Comparison of ENCODE assay signal across 5 worm cellular contexts in genomic region chrIV:3874417-3874816, ce11.
TF ChIP-seq lines count a peak whose summit lies in the region.

No protein-coding gene starts in this region.

TF ChIP-seq in whole organism, L1 larva, 84 proteins besides CTCF, POLR2A, EP300 and RAD21 (continued from another document and continues in another):
- TF ChIP-seq nhr-19 (GFP tag; conservative IDR thresholded peaks at IDR 0.05; lab: Robert Waterston, UW) (no peak), nhr-71 (tag; optimal IDR thresholded peaks at IDR 0.05; lab: Kevin White, UChicago) (peak; percentile 50), mef-2 (tag; optimal IDR thresholded peaks at IDR 0.05; lab: Kevin White, UChicago) (no peak), unc-86 (tag; optimal IDR thresholded peaks at IDR 0.05; lab: Kevin White, UChicago) (no peak), lin-35 (GFP tag; optimal IDR thresholded peaks at IDR 0.05; lab: Kevin White, UChicago) (peak; percentile 17 to 41), ceh-90 (tag; optimal IDR thresholded peaks at IDR 0.05; lab: Kevin White, UChicago) (no peak), elt-3 (tag; optimal IDR thresholded peaks at IDR 0.05; lab: Kevin White, UChicago) (peak in 2 of 6 experiments; percentile 0 to 10), efl-3 (GFP tag; optimal IDR thresholded peaks at IDR 0.05; lab: Kevin White, UChicago) (no peak), aly-2 (tag; optimal IDR thresholded peaks at IDR 0.05; lab: Kevin White, UChicago) (peak; percentile 49), fkh-4 (tag; optimal IDR thresholded peaks at IDR 0.05; lab: Kevin White, UChicago; ENCODE audit: borderline replicate concordance) (no peak), unc-130 (tag; optimal IDR thresholded peaks at IDR 0.05; lab: Kevin White, UChicago) (no peak), lin-39 (tag; optimal IDR thresholded peaks at IDR 0.05; lab: Kevin White, UChicago) (no peak), nhr-12 (tag; optimal IDR thresholded peaks at IDR 0.05; lab: Kevin White, UChicago) (no peak), C04F5.9 (tag; optimal IDR thresholded peaks at IDR 0.05; lab: Kevin White, UChicago) (no peak), C34B4.2 (tag; optimal IDR thresholded peaks at IDR 0.05; lab: Kevin White, UChicago) (no peak), nhr-28 (tag; optimal IDR thresholded peaks at IDR 0.05; lab: Kevin White, UChicago) (no peak), grh-1 (GFP tag; IDR thresholded peaks at IDR 0.05; lab: Robert Waterston, UW) (no peak), nhr-90 (tag; optimal IDR thresholded peaks at IDR 0.05; lab: Kevin White, UChicago; ENCODE audit: poor library complexity) (peak; percentile 8), lir-3 (tag; optimal IDR thresholded peaks at IDR 0.05; lab: Kevin White, UChicago; ENCODE audit: poor library complexity) (no peak), hlh-17 (GFP tag; optimal IDR thresholded peaks at IDR 0.05; lab: Kevin White, UChicago; ENCODE audit: borderline replicate concordance) (no peak), swsn-7 (tag; optimal IDR thresholded peaks at IDR 0.05; lab: Kevin White, UChicago) (peak; percentile 10), Y116A8C.19 (tag; optimal IDR thresholded peaks at IDR 0.05; lab: Kevin White, UChicago; ENCODE audit: borderline replicate concordance) (no peak), alr-1 (tag; optimal IDR thresholded peaks at IDR 0.05; lab: Kevin White, UChicago; ENCODE audit: borderline replicate concordance) (no peak), irx-1 (tag; optimal IDR thresholded peaks at IDR 0.05; lab: Kevin White, UChicago) (no peak), pqm-1 (tag; optimal IDR thresholded peaks at IDR 0.05; lab: Kevin White, UChicago) (no peak), ztf-4 (tag; optimal IDR thresholded peaks at IDR 0.05; lab: Kevin White, UChicago) (no peak)

TF ChIP-seq in whole organism, L2 larva, 48 proteins besides CTCF, POLR2A, EP300 and RAD21 (continued from another document):
- no peak for TF ChIP-seq peb-1 (tag; optimal IDR thresholded peaks at IDR 0.05; lab: Kevin White, UChicago)
- TF ChIP-seq unc-39 (tag; optimal IDR thresholded peaks at IDR 0.05; lab: Kevin White, UChicago) = no peak
- peak; percentile 41 for TF ChIP-seq C34F6.9 (tag; optimal IDR thresholded peaks at IDR 0.05; lab: Kevin White, UChicago)
- peak; percentile 40 for TF ChIP-seq crh-2 (tag; optimal IDR thresholded peaks at IDR 0.05; lab: Kevin White, UChicago)
- peak; percentile 19 for TF ChIP-seq nhr-25 (tag; optimal IDR thresholded peaks at IDR 0.05; lab: Kevin White, UChicago)
- TF ChIP-seq fos-1 (tag; optimal IDR thresholded peaks at IDR 0.05; lab: Kevin White, UChicago) = peak; percentile 65
- TF ChIP-seq nhr-129 (tag; optimal IDR thresholded peaks at IDR 0.05; lab: Kevin White, UChicago) = peak; percentile 45
- peak; percentile 26 for TF ChIP-seq sma-9 (GFP tag; optimal IDR thresholded peaks at IDR 0.05; lab: Kevin White, UChicago)
- no peak for TF ChIP-seq sma-9 (tag; optimal IDR thresholded peaks at IDR 0.05; lab: Kevin White, UChicago)
- no peak for TF ChIP-seq ceh-82 (tag; optimal IDR thresholded peaks at IDR 0.05; lab: Kevin White, UChicago)
- TF ChIP-seq Y55F3AM.14 (GFP tag; optimal IDR thresholded peaks at IDR 0.05; lab: Kevin White, UChicago) = no peak
TF ChIP-seq in whole organism, L2 larva: peak in this region for 11.

TF ChIP-seq in whole organism, L3 larva, 47 proteins besides CTCF, POLR2A, EP300 and RAD21 (continued from another document):
- TF ChIP-seq nhr-25 (tag; optimal IDR thresholded peaks at IDR 0.05; lab: Kevin White, UChicago) (peak; percentile 50), lin-15B (tag; optimal IDR thresholded peaks at IDR 0.05; lab: Kevin White, UChicago) (peak; percentile 37), tbx-2 (tag; optimal IDR thresholded peaks at IDR 0.05; lab: Kevin White, UChicago) (no peak), ztf-4 (tag; optimal IDR thresholded peaks at IDR 0.05; lab: Kevin White, UChicago) (no peak), nhr-23 (tag; optimal IDR thresholded peaks at IDR 0.05; lab: Kevin White, UChicago) (no peak), unc-62 (GFP tag; optimal IDR thresholded peaks at IDR 0.05; lab: Kevin White, UChicago) (no peak), pha-4 (tag; optimal IDR thresholded peaks at IDR 0.05; lab: Kevin White, UChicago) (peak; percentile 44), ceh-82 (tag; optimal IDR thresholded peaks at IDR 0.05; lab: Kevin White, UChicago) (peak; percentile 8), skn-1 (tag; optimal IDR thresholded peaks at IDR 0.05; lab: Kevin White, UChicago) (peak; percentile 1), elt-2 (tag; optimal IDR thresholded peaks at IDR 0.05; lab: Kevin White, UChicago) (peak; percentile 55), aly-2 (tag; optimal IDR thresholded peaks at IDR 0.05; lab: Kevin White, UChicago) (no peak), nfya-1 (tag; optimal IDR thresholded peaks at IDR 0.05; lab: Kevin White, UChicago; ENCODE audit: insufficient read depth) (peak; percentile 58), nhr-237 (tag; optimal IDR thresholded peaks at IDR 0.05; lab: Kevin White, UChicago) (no peak), lin-39 (tag; optimal IDR thresholded peaks at IDR 0.05; lab: Kevin White, UChicago) (no peak), nhr-12 (tag; optimal IDR thresholded peaks at IDR 0.05; lab: Kevin White, UChicago) (no peak), mml-1 (tag; optimal IDR thresholded peaks at IDR 0.05; lab: Kevin White, UChicago) (no peak), ZK546.5 (tag; optimal IDR thresholded peaks at IDR 0.05; lab: Kevin White, UChicago) (no peak), sea-2 (GFP tag; optimal IDR thresholded peaks at IDR 0.05; lab: Kevin White, UChicago) (no peak), jun-1 (tag; optimal IDR thresholded peaks at IDR 0.05; lab: Kevin White, UChicago) (peak; percentile 14), mdl-1 (tag; optimal IDR thresholded peaks at IDR 0.05; lab: Kevin White, UChicago) (no peak)

TF ChIP-seq in whole organism, L4 larva, 104 proteins besides CTCF, POLR2A, EP300 and RAD21 (continued from another document and continues in another):
- TF ChIP-seq unc-130 (GFP tag; optimal IDR thresholded peaks at IDR 0.05; lab: Kevin White, UChicago) = no peak
- peak in 1 of 2 experiments; percentile 36 for TF ChIP-seq lsy-2 (tag; optimal IDR thresholded peaks at IDR 0.05; lab: Kevin White, UChicago)
- TF ChIP-seq mdl-1 (tag; optimal IDR thresholded peaks at IDR 0.05; lab: Kevin White, UChicago) = peak in 1 of 2 experiments; percentile 8
- TF ChIP-seq snpc-4 (tag; optimal IDR thresholded peaks at IDR 0.05; lab: Kevin White, UChicago) = no peak
- TF ChIP-seq daf-8 (GFP tag; IDR thresholded peaks at IDR 0.05; lab: Robert Waterston, UW) = no peak
- TF ChIP-seq nhr-76 (tag; optimal IDR thresholded peaks at IDR 0.05; lab: Kevin White, UChicago) = no peak
- no peak for TF ChIP-seq set-16 (GFP tag; IDR thresholded peaks at IDR 0.05; lab: Robert Waterston, UW)
- TF ChIP-seq nhr-111 (GFP tag; optimal IDR thresholded peaks at IDR 0.05; lab: Kevin White, UChicago) = no peak
- no peak for TF ChIP-seq unc-62 (GFP tag; optimal IDR thresholded peaks at IDR 0.05 in 1 of 2; lab: Kevin White, UChicago)
- TF ChIP-seq unc-62 (tag; optimal IDR thresholded peaks at IDR 0.05; lab: Kevin White, UChicago) = no peak
- no peak for TF ChIP-seq zip-2 (tag; optimal IDR thresholded peaks at IDR 0.05; lab: Kevin White, UChicago)
- TF ChIP-seq lin-13 (GFP tag; optimal IDR thresholded peaks at IDR 0.05; lab: Kevin White, UChicago) = no peak
- 0 out of 2 replicates have a peak, but pooled peaks have one; percentile 27 for TF ChIP-seq hmg-1.1 (GFP tag; IDR thresholded peaks at IDR 0.05; lab: Robert Waterston, UW)
- 0 out of 2 replicates have a peak, but pooled peaks have one; percentile 34 for TF ChIP-seq T26A8.4 (GFP tag; IDR thresholded peaks at IDR 0.05; lab: Robert Waterston, UW)
- TF ChIP-seq nhr-25 (tag; optimal IDR thresholded peaks at IDR 0.05; lab: Kevin White, UChicago; ENCODE audit: borderline replicate concordance, insufficient read depth) = no peak
- TF ChIP-seq jun-1 (tag; optimal IDR thresholded peaks at IDR 0.05; lab: Kevin White, UChicago) = no peak
- no peak for TF ChIP-seq hif-1 (tag; optimal IDR thresholded peaks at IDR 0.05; lab: Kevin White, UChicago)
- TF ChIP-seq ZK337.2 (GFP tag; IDR thresholded peaks at IDR 0.05; lab: Robert Waterston, UW) = no peak
- no peak for TF ChIP-seq ceh-28 (tag; optimal IDR thresholded peaks at IDR 0.05; lab: Kevin White, UChicago)
- TF ChIP-seq nhr-11 (tag; optimal IDR thresholded peaks at IDR 0.05; lab: Kevin White, UChicago) = peak; percentile 14
- TF ChIP-seq cey-2 (tag; optimal IDR thresholded peaks at IDR 0.05; lab: Kevin White, UChicago; ENCODE audit: borderline replicate concordance, insufficient read depth) = no peak
- no peak for TF ChIP-seq ceh-32 (tag; optimal IDR thresholded peaks at IDR 0.05; lab: Kevin White, UChicago; ENCODE audit: poor library complexity)
- TF ChIP-seq ztf-7 (tag; optimal IDR thresholded peaks at IDR 0.05; lab: Kevin White, UChicago) = no peak
- TF ChIP-seq mep-1 (tag; optimal IDR thresholded peaks at IDR 0.05; lab: Kevin White, UChicago) = peak; percentile 72
- no peak for TF ChIP-seq gei-8 (GFP tag; optimal IDR thresholded peaks at IDR 0.05; lab: Kevin White, UChicago)
- TF ChIP-seq lin-15B (tag; optimal IDR thresholded peaks at IDR 0.05; lab: Kevin White, UChicago) = no peak
- TF ChIP-seq hlh-30 (tag; optimal IDR thresholded peaks at IDR 0.05; lab: Kevin White, UChicago; ENCODE audit: insufficient read depth) = peak; percentile 28
- no peak for TF ChIP-seq madf-9 (GFP tag; conservative IDR thresholded peaks at IDR 0.05; lab: Robert Waterston, UW)
- no peak for TF ChIP-seq dmd-8 (GFP tag; IDR thresholded peaks at IDR 0.05; lab: Robert Waterston, UW)
- TF ChIP-seq F26F4.8 (GFP tag; conservative IDR thresholded peaks at IDR 0.05; lab: Robert Waterston, UW) = no peak
- TF ChIP-seq daf-16 (GFP tag; optimal IDR thresholded peaks at IDR 0.05; lab: Kevin White, UChicago) = no peak
- TF ChIP-seq daf-16 (tag; optimal IDR thresholded peaks at IDR 0.05; lab: Kevin White, UChicago) = peak; percentile 1
- no peak for TF ChIP-seq R02D3.7 (tag; optimal IDR thresholded peaks at IDR 0.05; lab: Kevin White, UChicago)
- TF ChIP-seq ctbp-1 (GFP tag; IDR thresholded peaks at IDR 0.05; lab: Robert Waterston, UW) = no peak
- TF ChIP-seq nhr-77 (tag; optimal IDR thresholded peaks at IDR 0.05; lab: Kevin White, UChicago) = peak; percentile 55
- TF ChIP-seq nhr-10 (tag; optimal IDR thresholded peaks at IDR 0.05; lab: Kevin White, UChicago) = no peak
- TF ChIP-seq D1046.2 (GFP tag; IDR thresholded peaks at IDR 0.05; lab: Robert Waterston, UW) = no peak
- no peak for TF ChIP-seq egl-43 (GFP tag; IDR thresholded peaks at IDR 0.05; lab: Robert Waterston, UW)
- TF ChIP-seq dmd-6 (GFP tag; IDR thresholded peaks at IDR 0.05; lab: Robert Waterston, UW) = peak; percentile 64
- no peak for TF ChIP-seq dmd-9 (GFP tag; IDR thresholded peaks at IDR 0.05; lab: Robert Waterston, UW)
- no peak for TF ChIP-seq unc-39 (tag; optimal IDR thresholded peaks at IDR 0.05; lab: Kevin White, UChicago)

TF ChIP-seq in whole organism, young adult, 124 proteins besides CTCF, POLR2A, EP300 and RAD21 (continued from another document):
- TF ChIP-seq xnd-1 (tag; optimal IDR thresholded peaks at IDR 0.05; lab: Kevin White, UChicago) (no peak), bed-2 (GFP tag; IDR thresholded peaks at IDR 0.05; lab: Robert Waterston, UW) (no peak), tlf-1 (GFP tag; optimal IDR thresholded peaks at IDR 0.05; lab: Kevin White, UChicago) (no peak), nhr-80 (tag; optimal IDR thresholded peaks at IDR 0.05; lab: Kevin White, UChicago) (peak; percentile 40), nfyb-1 (GFP tag; IDR thresholded peaks at IDR 0.05; lab: Robert Waterston, UW) (no peak), ceh-91 (GFP tag; IDR thresholded peaks at IDR 0.05; lab: Robert Waterston, UW) (no peak), ceh-79 (tag; optimal IDR thresholded peaks at IDR 0.05; lab: Kevin White, UChicago) (no peak), ZK185.1 (tag; optimal IDR thresholded peaks at IDR 0.05; lab: Kevin White, UChicago; ENCODE audit: poor library complexity, severe bottlenecking) (no peak), dox-1 (GFP tag; IDR thresholded peaks at IDR 0.05; lab: Robert Waterston, UW) (peak; percentile 46; the same call in 1 of the 2 replicates), C17E4.6 (GFP tag; IDR thresholded peaks at IDR 0.05; lab: Robert Waterston, UW) (no peak), chd-7 (tag; optimal IDR thresholded peaks at IDR 0.05; lab: Kevin White, UChicago) (no peak), nhr-90 (tag; optimal IDR thresholded peaks at IDR 0.05; lab: Kevin White, UChicago) (no peak), lsy-27 (tag; optimal IDR thresholded peaks at IDR 0.05; lab: Kevin White, UChicago; ENCODE audit: borderline replicate concordance, insufficient read depth) (no peak), nhr-179 (tag; optimal IDR thresholded peaks at IDR 0.05; lab: Kevin White, UChicago) (no peak)
TF ChIP-seq in whole organism, young adult: peak in this region for 12.
